Worm (Caenorhabditis elegans) whole organism, L1 larva: ENCODE measurements around the gene str-52.

ENCODE experiments used
- C04F5.9 ChIP-seq: sonication (generic microtip); optimal IDR thresholded peaks from 2 replicates; lab custom pipeline; 2016; ENCODE audit warnings: missing genetic modification characterization, missing compliant biosample characterization
- C34B4.2 ChIP-seq: sonication (generic microtip); optimal IDR thresholded peaks from 2 replicates; lab custom pipeline; 2017; ENCODE audit warnings: mild to moderate bottlenecking, missing genetic modification characterization, missing compliant biosample characterization
- F16B12.6 ChIP-seq: fragments of 150-350 bp; optimal IDR thresholded peaks from 2 replicates; lab custom pipeline; 2014; ENCODE audit warnings: missing biosample characterization, missing genetic modification characterization
- ama-1 ChIP-seq: fragments of 150-350 bp; optimal IDR thresholded peaks from 2 replicates; lab custom pipeline; 2014
- blmp-1 ChIP-seq: fragments of 150-350 bp; optimal IDR thresholded peaks from 2 replicates; lab custom pipeline; 2014; ENCODE audit warnings: missing biosample characterization, missing genetic modification characterization
- ceh-63 ChIP-seq: fragments of 200-800 bp; sonication (Bioruptor generic); optimal IDR thresholded peaks from 2 replicates; lab custom pipeline; 2018; ENCODE audit warnings: mild to moderate bottlenecking, missing genetic modification characterization, missing compliant biosample characterization
- ceh-82 ChIP-seq, 3 experiments: fragments of 150-350 bp in 1 of 3; sonication (generic microtip) in 2 of 3; optimal IDR thresholded peaks; 2 replicates each; lab custom pipeline; 2014 to 2017; ENCODE audit warnings: missing biosample characterization in 3 of 3, missing genetic modification characterization in 3 of 3
- ces-1 ChIP-seq: fragments of 150-350 bp; optimal IDR thresholded peaks from 2 replicates; lab custom pipeline; 2014; ENCODE audit warnings: missing biosample characterization, missing genetic modification reagents, missing genetic modification characterization
- dpl-1 ChIP-seq, 3 experiments: fragments of 150-350 bp in 2 of 3; sonication (generic microtip) in 1 of 3; optimal IDR thresholded peaks; 2 replicates each; lab custom pipeline; 2014 to 2017; ENCODE audit warnings: missing biosample characterization in 3 of 3, missing genetic modification characterization in 3 of 3, missing genetic modification reagents in 3 of 3
- efl-1 ChIP-seq, 4 experiments: fragments of 150-350 bp; optimal IDR thresholded peaks in 3 of 4; peaks in 1 of 4; 1 replicate in 1 of 4; 2 replicates in 3 of 4; lab custom pipeline; 2014; ENCODE audit warnings: missing biosample characterization in 2 of 4, missing genetic modification characterization in 2 of 4, missing genetic modification reagents in 2 of 4
- efl-3 ChIP-seq: fragments of 200-800 bp; sonication (Bioruptor generic); optimal IDR thresholded peaks from 2 replicates; lab custom pipeline; 2018; ENCODE audit warnings: mild to moderate bottlenecking, missing genetic modification characterization, missing compliant biosample characterization
- egl-27 ChIP-seq, 2 experiments: fragments of 150-350 bp in 1 of 2; sonication (generic microtip); optimal IDR thresholded peaks; 3 replicates each; lab custom pipeline; 2017 to 2018; ENCODE audit warnings: missing biosample characterization in 2 of 2, missing genetic modification characterization in 2 of 2, missing genetic modification reagents in 2 of 2
- hlh-17 ChIP-seq: fragments of 200-800 bp; sonication (Bioruptor generic); optimal IDR thresholded peaks from 2 replicates; lab custom pipeline; 2018; ENCODE audit warnings: missing genetic modification characterization, mild to moderate bottlenecking, missing compliant biosample characterization, moderate library complexity, borderline replicate concordance
- hlh-4 ChIP-seq: sonication (generic microtip); optimal IDR thresholded peaks from 2 replicates; lab custom pipeline; 2016; ENCODE audit warnings: mild to moderate bottlenecking, missing genetic modification characterization, missing compliant biosample characterization
- jun-1 ChIP-seq: fragments of 150-350 bp; optimal IDR thresholded peaks from 2 replicates; lab custom pipeline; 2014; ENCODE audit warnings: missing biosample characterization, missing genetic modification reagents, missing genetic modification characterization
- lin-13 ChIP-seq: fragments of 150-350 bp; optimal IDR thresholded peaks from 2 replicates; lab custom pipeline; 2014; ENCODE audit warnings: missing biosample characterization, missing genetic modification reagents, missing genetic modification characterization
- lin-15B ChIP-seq: fragments of 150-350 bp; sonication (generic microtip); optimal IDR thresholded peaks from 3 replicates; lab custom pipeline; 2014; ENCODE audit warnings: missing biosample characterization, missing genetic modification characterization
- lsy-2 ChIP-seq, 2 experiments: fragments of 150-350 bp; optimal IDR thresholded peaks; 2 replicates each; lab custom pipeline; 2014; ENCODE audit warnings: missing biosample characterization in 2 of 2, missing genetic modification characterization in 2 of 2
- mdl-1 ChIP-seq, 2 experiments: fragments of 150-350 bp; optimal IDR thresholded peaks; 2 replicates each; lab custom pipeline; 2014 to 2017; ENCODE audit warnings: missing biosample characterization in 2 of 2, missing genetic modification characterization in 2 of 2, inconsistent platforms in 1 of 2
- nhr-19 ChIP-seq: fragments of 200-800 bp; sonication (Bioruptor generic); conservative IDR thresholded peaks from 2 replicates; pipeline ENCODE4 v1.3.6; 2022; ENCODE audit warnings: missing genetic modification characterization, missing compliant biosample characterization
- nhr-71 ChIP-seq: sonication (generic microtip); optimal IDR thresholded peaks from 2 replicates; lab custom pipeline; 2016; ENCODE audit warnings: mild to moderate bottlenecking, missing genetic modification characterization, moderate library complexity, missing compliant biosample characterization
- nhr-85 ChIP-seq: sonication (generic microtip); peaks from one replicate; lab custom pipeline; 2016; ENCODE audit warnings: missing genetic modification characterization, inconsistent platforms, missing compliant biosample characterization
- nhr-90 ChIP-seq: sonication (generic microtip); optimal IDR thresholded peaks from 2 replicates; lab custom pipeline; 2016; ENCODE audit warnings: mild to moderate bottlenecking, missing genetic modification characterization, missing compliant biosample characterization; ENCODE audit not compliant: poor library complexity
- pqm-1 ChIP-seq: sonication (generic microtip); optimal IDR thresholded peaks from 3 replicates; lab custom pipeline; 2017; ENCODE audit warnings: missing biosample characterization, missing genetic modification characterization
- rnt-1 ChIP-seq: sonication (generic microtip); optimal IDR thresholded peaks from 2 replicates; lab custom pipeline; 2016; ENCODE audit warnings: mild to moderate bottlenecking, missing genetic modification characterization, moderate library complexity, missing compliant biosample characterization
- skn-1 ChIP-seq: fragments of 150-350 bp; optimal IDR thresholded peaks from 2 replicates; lab custom pipeline; 2014; ENCODE audit warnings: missing biosample characterization, missing genetic modification characterization
- snpc-4 ChIP-seq: fragments of 150-350 bp; optimal IDR thresholded peaks from 2 replicates; lab custom pipeline; 2014; ENCODE audit warnings: missing biosample characterization, missing genetic modification characterization
- sox-4 ChIP-seq: sonication (generic microtip); optimal IDR thresholded peaks from 2 replicates; lab custom pipeline; 2016; ENCODE audit warnings: missing genetic modification characterization, missing compliant biosample characterization
- sup-37 ChIP-seq: fragments of 200-800 bp; sonication (Bioruptor generic); optimal IDR thresholded peaks from 2 replicates; lab custom pipeline; 2018; ENCODE audit warnings: mild to moderate bottlenecking, missing genetic modification characterization, missing compliant biosample characterization
- tbx-2 ChIP-seq: sonication (generic microtip); optimal IDR thresholded peaks from 2 replicates; lab custom pipeline; 2016; ENCODE audit warnings: missing genetic modification characterization, missing compliant biosample characterization
- unc-62 ChIP-seq: fragments of 150-350 bp; optimal IDR thresholded peaks from 2 replicates; lab custom pipeline; 2014; ENCODE audit warnings: missing biosample characterization, missing genetic modification reagents, missing genetic modification characterization
- xbp-1 ChIP-seq: sonication (generic microtip); optimal IDR thresholded peaks from 2 replicates; lab custom pipeline; 2016; ENCODE audit warnings: missing genetic modification characterization, missing compliant biosample characterization

Gene str-52

DNA sequence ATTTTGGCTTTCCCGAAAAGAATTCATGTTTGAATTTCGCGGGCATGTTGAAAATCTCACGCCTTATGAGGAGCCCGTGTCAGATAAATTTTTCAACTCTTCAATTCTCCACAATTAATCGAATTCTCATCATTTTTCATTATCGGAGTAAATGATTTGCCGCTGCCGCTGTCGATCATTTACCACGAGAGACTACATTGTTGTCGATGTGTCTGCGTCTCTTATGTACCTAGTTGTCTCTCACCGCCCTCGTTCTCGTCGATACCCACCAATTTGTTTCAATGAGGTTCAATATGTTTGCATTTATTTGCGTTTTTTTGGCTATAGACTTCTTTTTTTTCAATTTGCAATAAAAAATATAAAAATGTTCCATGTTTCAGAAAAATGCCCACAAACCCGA lies 46.2 kb upstream of the str-52 start, which contains the start of gene nhr-13 (continued):
- TF ChIP-seq C04F5.9 (tag; lab: Kevin White, UChicago) = no peak
- no peak for TF ChIP-seq tbx-2
- no peak for TF ChIP-seq lsy-2 (tag; optimal IDR thresholded peaks at IDR 0.05; lab: Kevin White, UChicago)
- no peak for TF ChIP-seq unc-62 (GFP tag; lab: Kevin White, UChicago)

ce11 chrV:2191122-2191521 lies 45.2 kb upstream of the str-52 start, which contains the start of gene srbc-42:
Gene srbc-42 (minus strand): TSS chrV:2191222.
- TF ChIP-seq nhr-71 (tag; lab: Kevin White, UChicago) = no peak
- TF ChIP-seq lsy-2 (tag; optimal IDR thresholded peaks at IDR 0.05; lab: Kevin White, UChicago) = no peak
- TF ChIP-seq nhr-90 (tag; lab: Kevin White, UChicago) = no peak
- TF ChIP-seq skn-1 (tag; lab: Kevin White, UChicago) = no peak
- TF ChIP-seq C04F5.9 (tag; lab: Kevin White, UChicago) = no peak
- TF ChIP-seq xbp-1 (tag; lab: Kevin White, UChicago) = no peak
- no peak for TF ChIP-seq efl-3 (GFP tag; lab: Kevin White, UChicago)
- no peak for TF ChIP-seq lin-13 (GFP tag; lab: Kevin White, UChicago)
- TF ChIP-seq unc-62 (GFP tag; lab: Kevin White, UChicago) = no peak
- TF ChIP-seq sup-37 = no peak
- no peak for TF ChIP-seq sox-4 (tag; lab: Kevin White, UChicago)
- no peak for TF ChIP-seq F16B12.6 (tag; lab: Kevin White, UChicago)
- no peak for TF ChIP-seq hlh-4 (tag; lab: Kevin White, UChicago)
- TF ChIP-seq mdl-1 (tag; optimal IDR thresholded peaks at IDR 0.05; lab: Kevin White, UChicago) = no peak

- TF ChIP-seq snpc-4 (tag; lab: Kevin White, UChicago) (no peak), blmp-1 (tag; lab: Kevin White, UChicago) (no peak)
Measured at ce11 chrV:2190383-2190782, 44.4 kb upstream of the str-52 start.

DNA sequence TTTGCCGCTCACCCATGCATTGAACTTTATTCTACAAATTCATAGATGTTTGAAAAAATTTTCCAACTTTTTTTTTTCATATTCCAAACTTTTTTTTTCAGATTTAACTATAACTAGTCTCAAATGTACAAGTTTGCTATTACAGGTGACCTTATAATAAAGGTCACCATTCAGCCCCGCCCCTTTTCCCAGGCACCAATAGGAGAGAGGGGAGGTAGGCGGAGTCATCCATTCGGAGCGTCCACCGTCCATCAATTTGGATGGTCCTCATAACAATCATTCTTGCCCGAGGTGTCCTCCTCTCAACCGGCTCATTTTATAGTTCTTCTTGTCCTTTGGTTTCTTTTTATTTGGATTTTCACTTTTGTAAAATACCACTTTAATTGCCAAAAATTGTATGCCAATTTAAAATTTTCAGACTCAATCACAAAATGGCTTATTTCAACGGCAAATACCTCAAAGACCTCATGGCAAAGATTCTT lies 42.0 kb upstream of the str-52 start, which contains the start of gene Y5H2B.3:
Gene Y5H2B.3 (plus strand): TSS at position 432 of the 482 bp plus-strand sequence.
- TF ChIP-seq C34B4.2 (tag; lab: Kevin White, UChicago) (no peak), pqm-1 (tag; lab: Kevin White, UChicago) (no peak), nhr-19 (GFP tag; lab: Robert Waterston, UW) (no peak), ama-1 (lab: Kevin White, UChicago) (no peak), jun-1 (tag; lab: Kevin White, UChicago) (no peak), ces-1 (no peak), lin-15B (tag; lab: Kevin White, UChicago) (no peak), egl-27 (tag; optimal IDR thresholded peaks at IDR 0.05; lab: Kevin White, UChicago) (no peak), ceh-63 (GFP tag; lab: Kevin White, UChicago) (no peak), hlh-17 (GFP tag; lab: Kevin White, UChicago) (no peak)

ce11 chrV:2185486-2185885 lies 39.5 kb upstream of the str-52 start:
- TF ChIP-seq nhr-85 (tag; lab: Kevin White, UChicago) (no peak), dpl-1 (GFP tag; optimal IDR thresholded peaks at IDR 0.05; lab: Kevin White, UChicago) (peak in 1 of 3 experiments; percentile 1), efl-1 (optimal IDR thresholded peaks at IDR 0.05; lab: Kevin White, UChicago) (no peak), efl-1 (GFP tag; optimal IDR thresholded peaks at IDR 0.05 in 1 of 2; lab: Kevin White, UChicago) (peak in 1 of 2 experiments; percentile 10)

ce11 chrV:2183162-2183561 lies 37.2 kb upstream of the str-52 start, which contains the start of gene cyp-33C2:
Gene cyp-33C2 (plus strand): TSS chrV:2183488.
- TF ChIP-seq snpc-4 (tag; lab: Kevin White, UChicago) (no peak), nhr-90 (tag; lab: Kevin White, UChicago) (no peak), efl-1 (optimal IDR thresholded peaks at IDR 0.05; lab: Kevin White, UChicago) (peak in 1 of 2 experiments; percentile 2), efl-1 (GFP tag; optimal IDR thresholded peaks at IDR 0.05 in 1 of 2; lab: Kevin White, UChicago) (peak in 1 of 2 experiments; percentile 84), ceh-82 (tag; optimal IDR thresholded peaks at IDR 0.05; lab: Kevin White, UChicago) (no peak), rnt-1 (no peak)
